Worm (Caenorhabditis elegans) whole organism, mixed stage, embryonic: ENCODE results near the gene lipl-7.

Experiments used
- ceh-43 ChIP-seq: fragments of 200-800 bp; sonication (Bioruptor generic); optimal IDR thresholded peaks from 2 replicates; lab custom pipeline; 2018; ENCODE audit warnings: mild to moderate bottlenecking, missing genetic modification characterization, moderate library complexity, missing compliant biosample characterization
- ham-2 ChIP-seq: fragments of 200-800 bp; sonication (Bioruptor generic); optimal IDR thresholded peaks from 2 replicates; lab custom pipeline; 2018; ENCODE audit warnings: mild to moderate bottlenecking, missing genetic modification characterization, missing compliant biosample characterization
- nhr-28 ChIP-seq: fragments of 150-350 bp; optimal IDR thresholded peaks from 2 replicates; lab custom pipeline; 2014; ENCODE audit warnings: missing biosample characterization, missing genetic modification characterization
- snpc-4 ChIP-seq: fragments of 150-350 bp; optimal IDR thresholded peaks from 2 replicates; lab custom pipeline; 2014; ENCODE audit warnings: missing biosample characterization, missing genetic modification characterization

- TF ChIP-seq ham-2 (GFP tag; lab: Kevin White, UChicago) (no peak), ceh-43 (no peak), snpc-4 (no peak), nhr-28 (tag; lab: Kevin White, UChicago) (no peak)
Measured at ce11 chrIV:10252350-10252792, 10.7 kb upstream of the lipl-7 start.
